Worm (Caenorhabditis elegans) whole organism, L1 larva: ENCODE data around the gene C52B9.19.

Experiments used
- efl-1 ChIP-seq, 4 experiments: fragments of 150-350 bp; optimal IDR thresholded peaks in 3 of 4; peaks in 1 of 4; 1 replicate in 1 of 4; 2 replicates in 3 of 4; lab custom pipeline; 2014; ENCODE audit warnings: missing biosample characterization in 2 of 4, missing genetic modification characterization in 2 of 4, missing genetic modification reagents in 2 of 4
- nhr-28 ChIP-seq: fragments of 150-350 bp; optimal IDR thresholded peaks from 2 replicates; lab custom pipeline; 2014; ENCODE audit warnings: missing biosample characterization, missing genetic modification characterization
- unc-62 ChIP-seq: fragments of 150-350 bp; optimal IDR thresholded peaks from 2 replicates; lab custom pipeline; 2014; ENCODE audit warnings: missing biosample characterization, missing genetic modification reagents, missing genetic modification characterization
- zag-1 ChIP-seq: fragments of 150-350 bp; optimal IDR thresholded peaks from 2 replicates; lab custom pipeline; 2014; ENCODE audit warnings: missing biosample characterization, missing genetic modification characterization

DNA sequence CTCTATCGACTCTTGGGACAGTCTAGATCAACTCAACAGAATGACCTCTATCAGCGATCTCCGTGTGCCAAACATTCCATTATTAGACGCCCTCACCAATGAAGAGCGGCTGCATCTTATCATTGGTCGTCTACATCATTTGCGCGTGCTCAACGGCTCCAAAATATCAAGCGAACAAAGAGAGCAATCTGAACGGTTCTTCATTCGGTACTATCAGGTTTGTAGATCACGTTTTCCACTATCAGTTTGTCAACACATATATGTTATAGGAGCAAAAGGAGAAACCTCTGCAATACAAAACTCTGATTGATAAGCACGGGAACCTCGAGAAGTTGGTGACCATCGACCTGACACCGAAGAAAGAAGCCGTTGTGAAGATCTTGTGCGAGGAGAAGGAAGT, 14.0 kb upstream of the C52B9.19 start:
- no peak for TF ChIP-seq unc-62 (GFP tag; lab: Kevin White, UChicago)
- TF ChIP-seq zag-1 (tag; lab: Kevin White, UChicago): no peak
- TF ChIP-seq efl-1 (optimal IDR thresholded peaks at IDR 0.05; lab: Kevin White, UChicago): no peak
- TF ChIP-seq efl-1 (GFP tag; optimal IDR thresholded peaks at IDR 0.05 in 1 of 2; lab: Kevin White, UChicago): no peak
- TF ChIP-seq nhr-28 (tag; lab: Kevin White, UChicago): no peak
